Worm (Caenorhabditis elegans) whole organism, early embryonic: Measurements from ENCODE around the gene srz-63.
"Not testable (repeated sequence)": the region's sequence is repeated elsewhere in the genome, so short reads cannot be mapped to it uniquely, and the experiment has no call there.

ENCODE experiments used
- B0310.2 ChIP-seq: sonication (generic microtip); optimal IDR thresholded peaks from 2 replicates; lab custom pipeline; 2016; ENCODE audit warnings: mild to moderate bottlenecking, missing genetic modification characterization, missing compliant biosample characterization
- F13C5.2 ChIP-seq: sonication (generic microtip); optimal IDR thresholded peaks from 2 replicates; lab custom pipeline; 2017; ENCODE audit warnings: mild to moderate bottlenecking, missing genetic modification characterization, inconsistent platforms, missing compliant biosample characterization
- aly-1 ChIP-seq: sonication (generic microtip); optimal IDR thresholded peaks from 2 replicates; lab custom pipeline; 2016; ENCODE audit warnings: missing genetic modification characterization, missing compliant biosample characterization
- ama-1 ChIP-seq: fragments of 150-350 bp; optimal IDR thresholded peaks from 2 replicates; lab custom pipeline; 2014
- ceh-13 ChIP-seq: fragments of 200-800 bp; sonication (Bioruptor generic); optimal IDR thresholded peaks from 2 replicates; lab custom pipeline; 2018; ENCODE audit warnings: mild to moderate bottlenecking, missing genetic modification characterization, missing compliant biosample characterization
- ceh-36 ChIP-seq: sonication (generic microtip); optimal IDR thresholded peaks from 2 replicates; lab custom pipeline; 2016; ENCODE audit warnings: missing genetic modification characterization, inconsistent platforms, missing compliant biosample characterization
- ets-7 ChIP-seq: sonication (generic microtip); optimal IDR thresholded peaks from 2 replicates; lab custom pipeline; 2016; ENCODE audit warnings: missing genotype, missing genetic modification characterization, missing compliant biosample characterization
- flt-1 ChIP-seq: fragments of 200-800 bp; sonication (Bioruptor generic); IDR thresholded peaks from 2 replicates; pipeline ENCODE4 v1.3.6; 2022; ENCODE audit warnings: missing genetic modification characterization, missing compliant biosample characterization
- hmbx-1 ChIP-seq: sonication (generic microtip); optimal IDR thresholded peaks from 2 replicates; lab custom pipeline; 2016; ENCODE audit warnings: mild to moderate bottlenecking, missing genetic modification characterization, missing compliant biosample characterization
- hmg-4 ChIP-seq: fragments of 200-800 bp; sonication (Bioruptor generic); optimal IDR thresholded peaks from 2 replicates; lab custom pipeline; 2018; ENCODE audit warnings: mild to moderate bottlenecking, missing genetic modification characterization, missing compliant biosample characterization
- hnd-1 ChIP-seq: sonication (generic microtip); optimal IDR thresholded peaks from 2 replicates; lab custom pipeline; 2016; ENCODE audit warnings: missing genetic modification characterization, missing compliant biosample characterization
- pes-1 ChIP-seq: fragments of 200-800 bp; sonication (Bioruptor generic); IDR thresholded peaks from 2 replicates; pipeline ENCODE4 v1.3.6; 2022; ENCODE audit warnings: missing genetic modification reagents, missing genetic modification characterization, missing compliant biosample characterization
- scrt-1 ChIP-seq: fragments of 200-800 bp; sonication (Bioruptor generic); IDR thresholded peaks from 2 replicates; pipeline ENCODE4 v1.3.6; 2022; ENCODE audit warnings: missing genetic modification characterization, missing compliant biosample characterization
- sea-1 ChIP-seq: fragments of 200-800 bp; sonication (Bioruptor generic); conservative IDR thresholded peaks from 2 replicates; pipeline ENCODE4 v1.3.6; 2022; ENCODE audit warnings: missing genetic modification characterization, missing compliant biosample characterization
- tbx-11 ChIP-seq: fragments of 200-800 bp; sonication (Bioruptor generic); IDR thresholded peaks from 2 replicates; pipeline ENCODE4 v1.3.6; 2022; ENCODE audit warnings: missing genetic modification characterization, missing compliant biosample characterization
- tbx-37 ChIP-seq: fragments of 200-800 bp; sonication (Bioruptor generic); conservative IDR thresholded peaks from 2 replicates; pipeline ENCODE4 v1.3.6; 2022; ENCODE audit warnings: missing genetic modification reagents, missing genetic modification characterization, missing compliant biosample characterization
- tra-4 ChIP-seq: sonication (generic microtip); optimal IDR thresholded peaks from 2 replicates; lab custom pipeline; 2017; ENCODE audit warnings: missing genetic modification characterization, missing compliant biosample characterization

srz-63 gene

ce11 chrII:1278350-1278749, at the start of gene srz-63:
TSS of gene srz-63 (plus strand) at chrII:1278650.
- TF ChIP-seq tra-4 (tag; lab: Kevin White, UChicago); hnd-1; ama-1 (lab: Kevin White, UChicago): not testable (repeated sequence)

ce11 chrII:1228943-1229342, 49.5 kb upstream of the srz-63 start:
- TF ChIP-seq tbx-37 (GFP tag; lab: Robert Waterston, UW) (no peak), ets-7 (tag; lab: Kevin White, UChicago) (no peak), hmbx-1 (tag; lab: Kevin White, UChicago) (no peak), hnd-1 (no peak), tbx-11 (GFP tag; lab: Robert Waterston, UW) (no peak)

ce11 chrII:1232967-1233366, 45.5 kb upstream of the srz-63 start:
- TF ChIP-seq tbx-37 (GFP tag; lab: Robert Waterston, UW) = no peak
- no peak for TF ChIP-seq tra-4 (tag; lab: Kevin White, UChicago)
- TF ChIP-seq F13C5.2 = no peak
- no peak for TF ChIP-seq aly-1 (tag; lab: Kevin White, UChicago)
- no peak for TF ChIP-seq scrt-1 (GFP tag; lab: Robert Waterston, UW)
- no peak for TF ChIP-seq ceh-13 (GFP tag; lab: Kevin White, UChicago)
- no peak for TF ChIP-seq hnd-1
- no peak for TF ChIP-seq ceh-36 (tag; lab: Kevin White, UChicago)
- no peak for TF ChIP-seq ama-1 (lab: Kevin White, UChicago)
- TF ChIP-seq ets-7 (tag; lab: Kevin White, UChicago) = no peak
- TF ChIP-seq B0310.2 (tag; lab: Kevin White, UChicago) = no peak
- TF ChIP-seq hmg-4 = no peak
- no peak for TF ChIP-seq flt-1 (GFP tag; lab: Robert Waterston, UW)
- no peak for TF ChIP-seq sea-1 (GFP tag; lab: Robert Waterston, UW)
- TF ChIP-seq hmbx-1 (tag; lab: Kevin White, UChicago) = no peak
- TF ChIP-seq pes-1 (GFP tag; lab: Robert Waterston, UW) = no peak
- no peak for TF ChIP-seq tbx-11 (GFP tag; lab: Robert Waterston, UW)

- no peak for TF ChIP-seq flt-1 (GFP tag; lab: Robert Waterston, UW)
- no peak for TF ChIP-seq B0310.2 (tag; lab: Kevin White, UChicago)
- TF ChIP-seq tbx-11 (GFP tag; lab: Robert Waterston, UW) = no peak
- no peak for TF ChIP-seq scrt-1 (GFP tag; lab: Robert Waterston, UW)
- no peak for TF ChIP-seq ets-7 (tag; lab: Kevin White, UChicago)
- TF ChIP-seq sea-1 (GFP tag; lab: Robert Waterston, UW) = no peak
- no peak for TF ChIP-seq ceh-36 (tag; lab: Kevin White, UChicago)
- no peak for TF ChIP-seq pes-1 (GFP tag; lab: Robert Waterston, UW)
- no peak for TF ChIP-seq ama-1 (lab: Kevin White, UChicago)
- no peak for TF ChIP-seq hmg-4
- TF ChIP-seq hnd-1 = no peak
- no peak for TF ChIP-seq hmbx-1 (tag; lab: Kevin White, UChicago)
- no peak for TF ChIP-seq tra-4 (tag; lab: Kevin White, UChicago)
- TF ChIP-seq tbx-37 (GFP tag; lab: Robert Waterston, UW) = no peak
- TF ChIP-seq ceh-13 (GFP tag; lab: Kevin White, UChicago) = no peak
- no peak for TF ChIP-seq aly-1 (tag; lab: Kevin White, UChicago)
- no peak for TF ChIP-seq F13C5.2
Observed at ce11 chrII:1234971-1235370, 43.5 kb upstream of the srz-63 start.

- TF ChIP-seq tra-4 (tag; lab: Kevin White, UChicago) (no peak), tbx-11 (GFP tag; lab: Robert Waterston, UW) (no peak), ceh-13 (GFP tag; lab: Kevin White, UChicago) (no peak), scrt-1 (GFP tag; lab: Robert Waterston, UW) (no peak), aly-1 (tag; lab: Kevin White, UChicago) (no peak), hnd-1 (no peak), ama-1 (lab: Kevin White, UChicago) (no peak), pes-1 (GFP tag; lab: Robert Waterston, UW) (no peak), F13C5.2 (no peak), B0310.2 (tag; lab: Kevin White, UChicago) (no peak), tbx-37 (GFP tag; lab: Robert Waterston, UW) (no peak), hmg-4 (no peak), flt-1 (GFP tag; lab: Robert Waterston, UW) (no peak), hmbx-1 (tag; lab: Kevin White, UChicago) (no peak)
Observed at ce11 chrII:1236003-1236402, 42.4 kb upstream of the srz-63 start.

ce11 chrII:1236479-1236878, 42.0 kb upstream of the srz-63 start:
- TF ChIP-seq hmbx-1 (tag; lab: Kevin White, UChicago) = no peak
- TF ChIP-seq ceh-13 (GFP tag; lab: Kevin White, UChicago) = no peak
- TF ChIP-seq hnd-1 = no peak
- TF ChIP-seq sea-1 (GFP tag; lab: Robert Waterston, UW) = no peak
- TF ChIP-seq tbx-37 (GFP tag; lab: Robert Waterston, UW) = no peak
- no peak for TF ChIP-seq flt-1 (GFP tag; lab: Robert Waterston, UW)
- TF ChIP-seq hmg-4 = no peak
- TF ChIP-seq tbx-11 (GFP tag; lab: Robert Waterston, UW) = no peak
- no peak for TF ChIP-seq scrt-1 (GFP tag; lab: Robert Waterston, UW)
- no peak for TF ChIP-seq aly-1 (tag; lab: Kevin White, UChicago)
- TF ChIP-seq ama-1 (lab: Kevin White, UChicago) = no peak

ce11 chrII:1237845-1238244, 40.6 kb upstream of the srz-63 start:
- TF ChIP-seq tbx-11 (GFP tag; lab: Robert Waterston, UW) (no peak), hmg-4 (no peak), sea-1 (GFP tag; lab: Robert Waterston, UW) (no peak), tbx-37 (GFP tag; lab: Robert Waterston, UW) (no peak), scrt-1 (GFP tag; lab: Robert Waterston, UW) (no peak), flt-1 (GFP tag; lab: Robert Waterston, UW) (no peak), hnd-1 (no peak), pes-1 (GFP tag; lab: Robert Waterston, UW) (no peak; the same call in 1 of the 2 replicates), aly-1 (tag; lab: Kevin White, UChicago) (no peak), F13C5.2 (no peak), tra-4 (tag; lab: Kevin White, UChicago) (no peak), ama-1 (lab: Kevin White, UChicago) (no peak), hmbx-1 (tag; lab: Kevin White, UChicago) (no peak), ets-7 (tag; lab: Kevin White, UChicago) (no peak), ceh-36 (tag; lab: Kevin White, UChicago) (no peak), B0310.2 (tag; lab: Kevin White, UChicago) (no peak), ceh-13 (GFP tag; lab: Kevin White, UChicago) (no peak)
